Fruit fly (Drosophila melanogaster) whole organism, embryonic: ENCODE data around the gene Ptth.

Experiments
- CG1233 ChIP-seq: fragments of 200-800 bp; sonication (Bioruptor generic); optimal IDR thresholded peaks from 4 replicates; lab custom pipeline; 2018; ENCODE audit warnings: missing biosample characterization, mild to moderate bottlenecking, missing genetic modification characterization
- CG13123 ChIP-seq: fragments of 200-800 bp; sonication (Bioruptor generic); optimal IDR thresholded peaks from 2 replicates; lab custom pipeline; 2016; ENCODE audit warnings: missing biosample characterization, missing genetic modification characterization
- CG14050 ChIP-seq: fragments of 200-800 bp; sonication (Bioruptor generic); IDR thresholded peaks from 3 replicates; pipeline ENCODE4 v1.3.6; 2022; ENCODE audit warnings: missing biosample characterization, missing genetic modification characterization
- CG15073 ChIP-seq: fragments of 200-800 bp; sonication (Bioruptor generic); optimal IDR thresholded peaks from 2 replicates; lab custom pipeline; 2016; ENCODE audit warnings: missing biosample characterization, missing genetic modification characterization
- CG15601 ChIP-seq: fragments of 200-800 bp; sonication (Bioruptor generic); optimal IDR thresholded peaks from 3 replicates; lab custom pipeline; 2019; ENCODE audit warnings: missing biosample characterization, mild to moderate bottlenecking, missing genetic modification characterization, moderate library complexity
- CG17186 ChIP-seq: fragments of 200-800 bp; sonication (Bioruptor generic); optimal IDR thresholded peaks from 3 replicates; lab custom pipeline; 2017; ENCODE audit warnings: missing biosample characterization, missing genetic modification reagents, missing genetic modification characterization
- CG17829 ChIP-seq: fragments of 200-800 bp; optimal IDR thresholded peaks from 2 replicates; lab custom pipeline; 2019; ENCODE audit warnings: missing biosample characterization, mild to moderate bottlenecking, missing genetic modification characterization, moderate library complexity
- CG1792 ChIP-seq: fragments of 200-800 bp; sonication (Bioruptor generic); optimal IDR thresholded peaks from 2 replicates; lab custom pipeline; 2016; ENCODE audit warnings: missing biosample characterization, missing genetic modification characterization
- CG18599 ChIP-seq: fragments of 200-800 bp; sonication (Bioruptor generic); optimal IDR thresholded peaks from 3 replicates; lab custom pipeline; 2017; ENCODE audit warnings: missing biosample characterization, missing genetic modification characterization, mild to moderate bottlenecking, moderate library complexity, missing genetic modification reagents
- CG2202 ChIP-seq: fragments of 200-800 bp; sonication (Bioruptor generic); optimal IDR thresholded peaks from 2 replicates; lab custom pipeline; 2018; ENCODE audit warnings: missing biosample characterization, mild to moderate bottlenecking, missing genetic modification characterization
- CG33557 ChIP-seq: fragments of 200-800 bp; sonication (Bioruptor generic); optimal IDR thresholded peaks from 2 replicates; lab custom pipeline; 2019; ENCODE audit warnings: missing biosample characterization, mild to moderate bottlenecking, missing genetic modification characterization, moderate library complexity
- CG4282 ChIP-seq: fragments of 200-800 bp; sonication (Bioruptor generic); optimal IDR thresholded peaks from 2 replicates; lab custom pipeline; 2016; ENCODE audit warnings: missing biosample characterization, missing genetic modification characterization
- CG4617 ChIP-seq: fragments of 200-800 bp; sonication (Bioruptor generic); optimal IDR thresholded peaks from 3 replicates; lab custom pipeline; 2016; ENCODE audit warnings: missing biosample characterization, missing genetic modification characterization, borderline replicate concordance
- CG6254 ChIP-seq: fragments of 200-800 bp; sonication (Bioruptor generic); optimal IDR thresholded peaks from 3 replicates; lab custom pipeline; 2017; ENCODE audit warnings: mild to moderate bottlenecking, missing biosample characterization, missing genetic modification reagents, missing genetic modification characterization
- CG7839 ChIP-seq: fragments of 200-800 bp; sonication (Bioruptor generic); optimal IDR thresholded peaks from 3 replicates; lab custom pipeline; 2018; ENCODE audit warnings: missing biosample characterization, mild to moderate bottlenecking, missing genetic modification characterization, moderate library complexity
- CG7963 ChIP-seq: fragments of 200-800 bp; sonication (Bioruptor generic); IDR thresholded peaks from 3 replicates; pipeline ENCODE4 v1.3.6; 2022; ENCODE audit warnings: missing biosample characterization, missing genetic modification characterization; ENCODE audit not compliant: partially characterized antibody
- CG8359 ChIP-seq: fragments of 200-800 bp; sonication (Bioruptor generic); optimal IDR thresholded peaks from 2 replicates; lab custom pipeline; 2017; ENCODE audit warnings: missing biosample characterization, mild to moderate bottlenecking, missing genetic modification characterization, borderline replicate concordance
- CG8765 ChIP-seq: fragments of 200-800 bp; sonication (Bioruptor generic); IDR thresholded peaks from 2 replicates; pipeline ENCODE4 v1.3.6; 2022; ENCODE audit warnings: missing biosample characterization, missing genetic modification characterization
- CG9727 ChIP-seq: fragments of 200-800 bp; sonication (Bioruptor generic); optimal IDR thresholded peaks from 3 replicates; lab custom pipeline; 2017; ENCODE audit warnings: missing biosample characterization, mild to moderate bottlenecking, missing genetic modification characterization
- CkIIα-i1 ChIP-seq: fragments of 200-800 bp; sonication (Bioruptor generic); IDR thresholded peaks from 2 replicates; pipeline ENCODE4 v1.3.6; 2022; ENCODE audit warnings: missing biosample characterization, missing genetic modification characterization
- Hey ChIP-seq: fragments of 200-800 bp; sonication (Bioruptor generic); optimal IDR thresholded peaks from 3 replicates; lab custom pipeline; 2018; ENCODE audit warnings: missing biosample characterization, mild to moderate bottlenecking, missing genetic modification characterization
- Max ChIP-seq: fragments of 200-800 bp; sonication (Bioruptor generic); optimal IDR thresholded peaks from 2 replicates; lab custom pipeline; 2016; ENCODE audit warnings: missing biosample characterization, mild to moderate bottlenecking, missing genetic modification characterization
- Poxn ChIP-seq: fragments of 200-800 bp; sonication (Bioruptor generic); IDR thresholded peaks from 2 replicates; pipeline ENCODE4 v1.3.6; 2022; ENCODE audit warnings: missing biosample characterization, missing genetic modification characterization
- Rx ChIP-seq: fragments of 200-800 bp; sonication (Bioruptor generic); IDR thresholded peaks from 2 replicates; pipeline ENCODE4 v1.3.6; 2022; ENCODE audit warnings: missing biosample characterization, missing genetic modification characterization
- Scr ChIP-seq: fragments of 200-800 bp; sonication (Bioruptor generic); IDR thresholded peaks from 2 replicates; pipeline ENCODE4 v1.3.6; 2022; ENCODE audit warnings: missing biosample characterization, missing genetic modification characterization; ENCODE audit not compliant: partially characterized antibody
- Sox102F ChIP-seq: fragments of 200-800 bp; sonication (Bioruptor generic); optimal IDR thresholded peaks from 2 replicates; lab custom pipeline; 2018; ENCODE audit warnings: missing biosample characterization, mild to moderate bottlenecking, missing genetic modification characterization, moderate library complexity
- Trl ChIP-seq, 3 experiments: fragments of >200 bp in 2 of 3; fragments of 200-800 bp in 1 of 3; sonication (Bioruptor generic) in 1 of 3; optimal IDR thresholded peaks; 2 replicates in 1 of 3; 3 replicates in 2 of 3; lab custom pipeline; 2016 to 2017; ENCODE audit warnings: missing biosample characterization in 1 of 3, missing genetic modification characterization in 1 of 3
- Vsx1 ChIP-seq: fragments of 200-800 bp; sonication (Bioruptor generic); optimal IDR thresholded peaks from 2 replicates; lab custom pipeline; 2017; ENCODE audit warnings: missing biosample characterization, mild to moderate bottlenecking, missing genetic modification characterization, missing genetic modification reagents
- Xbp1 ChIP-seq: fragments of 200-800 bp; sonication (Bioruptor generic); optimal IDR thresholded peaks from 3 replicates; lab custom pipeline; 2016; ENCODE audit warnings: missing biosample characterization, mild to moderate bottlenecking, missing genetic modification characterization
- ara ChIP-seq: fragments of 200-800 bp; sonication (Bioruptor generic); IDR thresholded peaks from 2 replicates; pipeline ENCODE4 v1.3.6; 2022; ENCODE audit warnings: missing biosample characterization, missing genetic modification characterization
- az2 ChIP-seq: fragments of 200-800 bp; sonication (Bioruptor generic); optimal IDR thresholded peaks from 3 replicates; lab custom pipeline; 2016; ENCODE audit warnings: missing biosample characterization, missing genetic modification characterization
- ems ChIP-seq: fragments of 200-800 bp; sonication (Bioruptor generic); optimal IDR thresholded peaks from 3 replicates; lab custom pipeline; 2016; ENCODE audit warnings: missing biosample characterization, missing genetic modification characterization
- esg ChIP-seq: fragments of 200-800 bp; sonication (Bioruptor generic); conservative IDR thresholded peaks from 2 replicates; pipeline ENCODE4 v1.3.6; 2022; ENCODE audit warnings: missing biosample characterization, missing genetic modification characterization
- fd64A ChIP-seq: fragments of 200-800 bp; sonication (Bioruptor generic); optimal IDR thresholded peaks from 3 replicates; lab custom pipeline; 2018; ENCODE audit warnings: missing biosample characterization, mild to moderate bottlenecking, missing genetic modification characterization
- gcm2 ChIP-seq: fragments of 200-800 bp; sonication (Bioruptor generic); optimal IDR thresholded peaks from 2 replicates; lab custom pipeline; 2016; ENCODE audit warnings: missing biosample characterization, missing genetic modification characterization
- gsb-n ChIP-seq: fragments of 200-800 bp; sonication (Bioruptor generic); optimal IDR thresholded peaks from 3 replicates; lab custom pipeline; 2018; ENCODE audit warnings: missing biosample characterization, mild to moderate bottlenecking, missing genetic modification characterization
- ken ChIP-seq: fragments of 200-800 bp; sonication (Bioruptor generic); IDR thresholded peaks from 3 replicates; pipeline ENCODE4 v1.3.6; 2022; ENCODE audit warnings: missing biosample characterization, missing genetic modification characterization
- mld ChIP-seq: fragments of 200-800 bp; sonication (Bioruptor generic); IDR thresholded peaks from 3 replicates; pipeline ENCODE4 v1.3.6; 2022; ENCODE audit warnings: missing biosample characterization, missing genetic modification characterization; ENCODE audit not compliant: partially characterized antibody
- nerfin-2 ChIP-seq: fragments of 200-800 bp; sonication (Bioruptor generic); IDR thresholded peaks from 2 replicates; pipeline ENCODE4 v1.3.6; 2022; ENCODE audit warnings: missing biosample characterization, missing genetic modification characterization; ENCODE audit not compliant: partially characterized antibody
- odd ChIP-seq: fragments of 200-800 bp; sonication (Bioruptor generic); optimal IDR thresholded peaks from 2 replicates; lab custom pipeline; 2017; ENCODE audit warnings: missing biosample characterization, mild to moderate bottlenecking, missing genetic modification characterization
- pb ChIP-seq: fragments of 200-800 bp; sonication (Bioruptor generic); optimal IDR thresholded peaks from 3 replicates; lab custom pipeline; 2016; ENCODE audit warnings: missing biosample characterization, missing genetic modification characterization
- peb ChIP-seq: fragments of 200-800 bp; sonication (Bioruptor generic); IDR thresholded peaks from 2 replicates; pipeline ENCODE4 v1.3.6; 2022; ENCODE audit warnings: missing biosample characterization, missing genetic modification characterization
- run ChIP-seq: fragments of 200-800 bp; sonication (Bioruptor generic); optimal IDR thresholded peaks from 3 replicates; lab custom pipeline; 2018; ENCODE audit warnings: missing biosample characterization, mild to moderate bottlenecking, missing genetic modification characterization
- scrt ChIP-seq: fragments of 200-800 bp; sonication (Bioruptor generic); optimal IDR thresholded peaks from 2 replicates; lab custom pipeline; 2018; ENCODE audit warnings: missing biosample characterization, mild to moderate bottlenecking, missing genetic modification characterization, moderate library complexity
- sug ChIP-seq: fragments of 200-800 bp; optimal IDR thresholded peaks from 2 replicates; lab custom pipeline; 2019; ENCODE audit warnings: missing biosample characterization, mild to moderate bottlenecking, missing genetic modification characterization, moderate library complexity
- tll ChIP-seq, 2 experiments: fragments of 200-800 bp in 1 of 2; fragments of >200 bp in 1 of 2; sonication (Bioruptor generic) in 1 of 2; optimal IDR thresholded peaks; 2 replicates each; lab custom pipeline; 2017 to 2019; ENCODE audit warnings: missing biosample characterization in 2 of 2, missing genetic modification characterization in 2 of 2, mild to moderate bottlenecking in 1 of 2, moderate library complexity in 1 of 2
- usp ChIP-seq: fragments of >200 bp; optimal IDR thresholded peaks from 2 replicates; lab custom pipeline; 2017; ENCODE audit warnings: missing biosample characterization, missing genetic modification characterization
- wek ChIP-seq: fragments of 200-800 bp; sonication (Bioruptor generic); optimal IDR thresholded peaks from 3 replicates; lab custom pipeline; 2018; ENCODE audit warnings: missing biosample characterization, mild to moderate bottlenecking, missing genetic modification characterization, moderate library complexity
- wor ChIP-seq: fragments of 200-800 bp; sonication (Bioruptor generic); IDR thresholded peaks from 2 replicates; pipeline ENCODE4 v1.3.6; 2022; ENCODE audit warnings: missing biosample characterization, missing genetic modification characterization
- z ChIP-seq: fragments of 200-800 bp; sonication (Bioruptor generic); IDR thresholded peaks from 3 replicates; pipeline ENCODE4 v1.3.6; 2022; ENCODE audit warnings: missing biosample characterization, missing genetic modification characterization
- zfh1 ChIP-seq: fragments of 200-800 bp; sonication (Bioruptor generic); IDR thresholded peaks from 3 replicates; pipeline ENCODE4 v1.3.6; 2022; ENCODE audit warnings: missing biosample characterization, missing genetic modification characterization

Ptth gene

DNA sequence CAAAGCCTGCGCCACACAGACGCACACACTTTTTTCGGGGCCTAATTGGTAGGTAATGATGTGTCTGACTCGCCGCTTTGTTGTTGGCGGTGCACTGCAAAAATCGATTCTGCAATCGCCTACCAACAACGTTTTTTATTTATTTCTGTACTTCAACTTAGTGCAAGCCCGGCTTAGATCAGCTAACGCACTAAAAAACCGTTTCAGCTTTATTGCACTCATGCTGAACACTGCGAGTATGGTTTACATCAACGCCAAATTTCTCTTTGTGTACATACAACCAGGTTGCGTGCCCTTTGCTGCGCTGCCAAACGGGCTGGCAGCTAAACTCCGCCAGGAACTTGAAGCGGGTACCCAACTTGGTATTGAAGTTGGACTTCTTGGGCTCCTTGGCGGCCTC is 46.5 kb downstream of the Ptth start (continued):
- TF ChIP-seq Xbp1 (peak; percentile 47), CG15073 (GFP tag; lab: Kevin White, UChicago) (no peak), CG17829 (no peak), tll (GFP tag; optimal IDR thresholded peaks at IDR 0.05; lab: Kevin White, UChicago) (no peak), odd (GFP tag; lab: Kevin White, UChicago) (no peak), CG6254 (GFP tag; lab: Kevin White, UChicago) (no peak), scrt (no peak), Scr (GFP tag; lab: Robert Waterston, UW) (no peak), mld (GFP tag; lab: Robert Waterston, UW) (no peak), sug (no peak), CkIIα-i1 (GFP tag; lab: Robert Waterston, UW) (no peak), CG13123 (GFP tag; lab: Kevin White, UChicago) (no peak), pb (no peak), Hey (tag; lab: Kevin White, UChicago) (no peak), CG15601 (tag; lab: Kevin White, UChicago) (no peak), fd64A (no peak), CG2202 (no peak), Poxn (GFP tag; lab: Robert Waterston, UW) (no peak), Rx (GFP tag; lab: Robert Waterston, UW) (no peak), zfh1 (GFP tag; lab: Robert Waterston, UW) (peak; percentile 9; the same call in 1 of the 3 replicates), wek (GFP tag; lab: Kevin White, UChicago) (no peak), Sox102F (GFP tag; lab: Kevin White, UChicago) (no peak), CG18599 (GFP tag; lab: Kevin White, UChicago) (peak; percentile 45), CG7963 (GFP tag; lab: Robert Waterston, UW) (no peak), az2 (no peak), CG8765 (GFP tag; lab: Robert Waterston, UW) (no peak), CG17186 (GFP tag; lab: Kevin White, UChicago) (no peak), esg (GFP tag; lab: Robert Waterston, UW) (peak; percentile 34; the same call in 1 of the 2 replicates), wor (GFP tag; lab: Robert Waterston, UW) (no peak), CG33557 (GFP tag; lab: Kevin White, UChicago) (no peak), CG7839 (tag; lab: Kevin White, UChicago) (no peak), gsb-n (tag; lab: Kevin White, UChicago) (no peak), z (no peak), CG4282 (GFP tag; lab: Kevin White, UChicago) (no peak), run (tag; lab: Kevin White, UChicago) (no peak), ems (GFP tag; lab: Kevin White, UChicago) (no peak), CG14050 (GFP tag; lab: Robert Waterston, UW) (no peak), ken (GFP tag; lab: Robert Waterston, UW) (no peak), gcm2 (GFP tag; lab: Kevin White, UChicago) (no peak), peb (GFP tag; lab: Robert Waterston, UW) (no peak), ara (GFP tag; lab: Robert Waterston, UW) (no peak), nerfin-2 (GFP tag; lab: Robert Waterston, UW) (no peak), CG9727 (no peak), Max (no peak), usp (GFP tag; lab: Kevin White, UChicago) (no peak), CG1233 (GFP tag; lab: Kevin White, UChicago) (no peak), CG8359 (no peak), CG1792 (GFP tag; lab: Kevin White, UChicago) (no peak), CG4617 (GFP tag; lab: Kevin White, UChicago) (no peak), Trl (optimal IDR thresholded peaks at IDR 0.05; lab: Kevin White, UChicago) (no peak), Trl (GFP tag; optimal IDR thresholded peaks at IDR 0.05; lab: Kevin White, UChicago) (peak; percentile 28), Vsx1 (GFP tag; lab: Kevin White, UChicago) (no peak)
